Worm (Caenorhabditis elegans) whole organism, early embryonic: Measurements from ENCODE around the gene T13F2.6.

Experiments used
- F13C5.2 ChIP-seq: sonication (generic microtip); optimal IDR thresholded peaks from 2 replicates; lab custom pipeline; 2017; ENCODE audit warnings: mild to moderate bottlenecking, missing genetic modification characterization, inconsistent platforms, missing compliant biosample characterization
- ama-1 ChIP-seq: fragments of 150-350 bp; optimal IDR thresholded peaks from 2 replicates; lab custom pipeline; 2014
- scrt-1 ChIP-seq: fragments of 200-800 bp; sonication (Bioruptor generic); IDR thresholded peaks from 2 replicates; pipeline ENCODE4 v1.3.6; 2022; ENCODE audit warnings: missing genetic modification characterization, missing compliant biosample characterization

DNA sequence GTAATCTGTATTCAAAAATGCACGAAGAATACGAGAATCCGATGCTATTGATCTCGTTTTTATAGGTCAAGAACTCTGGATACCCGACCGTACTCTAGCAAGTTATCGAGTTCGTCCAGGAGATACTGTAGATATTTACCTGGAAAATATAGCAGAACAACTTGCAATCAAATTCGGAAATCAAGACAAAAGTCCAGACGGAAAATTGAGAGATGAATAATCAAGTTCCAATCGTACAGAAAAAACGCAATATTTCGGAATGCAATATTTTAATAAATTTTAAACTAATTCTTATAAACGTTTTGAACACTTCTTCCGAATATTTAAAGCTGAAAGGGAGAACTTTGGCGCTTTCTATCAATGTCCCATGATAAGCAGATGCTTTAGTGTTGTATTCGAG lies 39.1 kb upstream of the T13F2.6 start:
- TF ChIP-seq ama-1 (lab: Kevin White, UChicago) (no peak), F13C5.2 (tag; lab: Kevin White, UChicago) (no peak), scrt-1 (GFP tag; lab: Robert Waterston, UW) (no peak)
